Fruit fly (Drosophila melanogaster) whole organism, prepupa: ENCODE measurements around the gene eIF3d1.

Experiments used
- CG11294 ChIP-seq: fragments of 200-800 bp; sonication (Bioruptor generic); IDR thresholded peaks from 2 replicates; pipeline ENCODE4 v1.3.6; 2022; ENCODE audit warnings: missing biosample characterization, missing genetic modification characterization
- CG31627 ChIP-seq: fragments of 200-800 bp; sonication (Bioruptor generic); optimal IDR thresholded peaks from 3 replicates; lab custom pipeline; 2016; ENCODE audit warnings: missing biosample characterization, missing genetic modification characterization
- CG6808 ChIP-seq: fragments of 200-800 bp; sonication (Bioruptor generic); optimal IDR thresholded peaks from 3 replicates; lab custom pipeline; 2017; ENCODE audit warnings: missing biosample characterization, missing genetic modification characterization, mild to moderate bottlenecking, moderate library complexity, missing genetic modification reagents
- CG8319 ChIP-seq: fragments of 200-800 bp; sonication (Bioruptor generic); optimal IDR thresholded peaks from 3 replicates; lab custom pipeline; 2016; ENCODE audit warnings: missing biosample characterization, missing genetic modification characterization
- Eip78C ChIP-seq: fragments of 200-800 bp; sonication (Bioruptor generic); peaks from one replicate; lab custom pipeline; 2016; ENCODE audit warnings: missing biosample characterization, missing genetic modification characterization
- fd59A ChIP-seq: fragments of 200-800 bp; sonication (Bioruptor generic); optimal IDR thresholded peaks from 2 replicates; lab custom pipeline; 2017; ENCODE audit warnings: missing biosample characterization, mild to moderate bottlenecking, missing genetic modification characterization, missing genetic modification reagents
- fd85E ChIP-seq: fragments of 200-800 bp; sonication (Bioruptor generic); optimal IDR thresholded peaks from 3 replicates; lab custom pipeline; 2016; ENCODE audit warnings: missing biosample characterization, missing genetic modification characterization
- spab ChIP-seq: fragments of 200-800 bp; sonication (Bioruptor generic); optimal IDR thresholded peaks from 2 replicates; lab custom pipeline; 2017; ENCODE audit warnings: missing biosample characterization, mild to moderate bottlenecking, missing genetic modification characterization, missing genetic modification reagents
- topi ChIP-seq: fragments of 200-800 bp; sonication (Bioruptor generic); optimal IDR thresholded peaks from 3 replicates; lab custom pipeline; 2016; ENCODE audit warnings: missing biosample characterization, missing genetic modification characterization

DNA sequence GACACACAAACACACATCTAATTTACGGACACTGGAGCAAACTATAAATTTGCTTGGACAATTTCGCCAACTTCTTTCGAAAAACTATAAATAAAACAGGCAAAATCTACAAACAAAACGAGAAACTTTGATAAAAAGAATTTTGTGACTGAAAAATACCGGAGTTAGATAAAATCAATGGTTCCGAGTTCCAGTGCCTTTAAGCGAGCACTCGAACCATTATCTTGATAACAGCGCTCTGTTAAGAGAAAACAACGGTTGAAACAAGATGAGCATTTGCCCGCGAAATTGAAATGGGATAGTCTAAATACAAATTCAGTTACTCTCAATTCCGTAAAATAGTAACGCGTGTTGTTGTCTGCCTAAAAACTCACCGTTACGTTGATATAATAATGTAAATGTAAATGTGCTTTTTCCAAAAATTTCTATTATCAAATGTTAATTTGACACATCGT is 14.8 kb downstream of the eIF3d1 start, which contains the start of gene CG10254:
- TF ChIP-seq spab (GFP tag; lab: Kevin White, UChicago) (no peak), topi (GFP tag; lab: Kevin White, UChicago) (no peak), fd59A (no peak), Eip78C (GFP tag; lab: Kevin White, UChicago) (no peak), fd85E (GFP tag; lab: Kevin White, UChicago) (no peak), CG31627 (GFP tag; lab: Kevin White, UChicago) (no peak), CG11294 (no peak), CG8319 (no peak), CG6808 (GFP tag; lab: Kevin White, UChicago) (no peak)
